Fruit fly (Drosophila melanogaster) whole organism, embryonic: Measurements from ENCODE around the gene CG32751.

Source experiments
- Antp ChIP-seq: fragments of 200-800 bp; sonication (Bioruptor generic); optimal IDR thresholded peaks from 3 replicates; lab custom pipeline; 2016; ENCODE audit warnings: missing biosample characterization, missing genetic modification characterization
- CG10209 ChIP-seq: fragments of 200-800 bp; sonication (Bioruptor generic); optimal IDR thresholded peaks from 3 replicates; lab custom pipeline; 2017; ENCODE audit warnings: missing biosample characterization, mild to moderate bottlenecking, missing genetic modification characterization, missing genetic modification reagents
- CG10654 ChIP-seq: fragments of 200-800 bp; sonication (Bioruptor generic); optimal IDR thresholded peaks from 2 replicates; lab custom pipeline; 2016; ENCODE audit warnings: missing biosample characterization, missing genetic modification characterization
- CG11398 ChIP-seq: fragments of 200-800 bp; sonication (Bioruptor generic); optimal IDR thresholded peaks from 2 replicates; lab custom pipeline; 2016; ENCODE audit warnings: missing biosample characterization, missing genetic modification characterization
- CG12236 ChIP-seq: fragments of 200-800 bp; sonication (Bioruptor generic); optimal IDR thresholded peaks from 2 replicates; lab custom pipeline; 2016; ENCODE audit warnings: missing biosample characterization, missing genetic modification characterization
- CG14667 ChIP-seq: fragments of 200-800 bp; sonication (Bioruptor generic); IDR thresholded peaks from 2 replicates; pipeline ENCODE4 v1.3.6; 2022; ENCODE audit warnings: missing biosample characterization, missing genetic modification characterization
- CG15696 ChIP-seq: fragments of 200-800 bp; sonication (Bioruptor generic); optimal IDR thresholded peaks from 2 replicates; lab custom pipeline; 2019; ENCODE audit warnings: missing biosample characterization, mild to moderate bottlenecking, missing genetic modification characterization, moderate library complexity
- CG1602 ChIP-seq: fragments of 200-800 bp; sonication (Bioruptor generic); optimal IDR thresholded peaks from 3 replicates; lab custom pipeline; 2016; ENCODE audit warnings: missing biosample characterization, missing genetic modification characterization
- CG1647 ChIP-seq: fragments of 200-800 bp; sonication (Bioruptor generic); optimal IDR thresholded peaks from 3 replicates; lab custom pipeline; 2016; ENCODE audit warnings: missing biosample characterization, missing genetic modification characterization
- CG16863 ChIP-seq: fragments of 200-800 bp; sonication (Bioruptor generic); optimal IDR thresholded peaks from 3 replicates; lab custom pipeline; 2016; ENCODE audit warnings: missing biosample characterization, missing genetic modification characterization
- CG17186 ChIP-seq: fragments of 200-800 bp; sonication (Bioruptor generic); optimal IDR thresholded peaks from 3 replicates; lab custom pipeline; 2017; ENCODE audit warnings: missing biosample characterization, missing genetic modification reagents, missing genetic modification characterization
- CG3995 ChIP-seq: fragments of 200-800 bp; sonication (Bioruptor generic); optimal IDR thresholded peaks from 3 replicates; lab custom pipeline; 2016; ENCODE audit warnings: missing biosample characterization, missing genetic modification characterization
- CG4360 ChIP-seq: fragments of 200-800 bp; sonication (Bioruptor generic); IDR thresholded peaks from 2 replicates; pipeline ENCODE4 v1.3.6; 2022; ENCODE audit warnings: missing biosample characterization, missing genetic modification characterization
- CG7928 ChIP-seq: fragments of 200-800 bp; sonication (Bioruptor generic); optimal IDR thresholded peaks from 2 replicates; lab custom pipeline; 2017; ENCODE audit warnings: missing biosample characterization, mild to moderate bottlenecking, missing genetic modification characterization
- CG8359 ChIP-seq: fragments of 200-800 bp; sonication (Bioruptor generic); optimal IDR thresholded peaks from 2 replicates; lab custom pipeline; 2017; ENCODE audit warnings: missing biosample characterization, mild to moderate bottlenecking, missing genetic modification characterization, borderline replicate concordance
- CrebB ChIP-seq: fragments of 200-800 bp; sonication (Bioruptor generic); optimal IDR thresholded peaks from 3 replicates; lab custom pipeline; 2018; ENCODE audit warnings: missing biosample characterization, mild to moderate bottlenecking, missing genetic modification characterization
- D19A ChIP-seq: fragments of 200-800 bp; optimal IDR thresholded peaks from 3 replicates; lab custom pipeline; 2019; ENCODE audit warnings: missing biosample characterization, mild to moderate bottlenecking, missing genetic modification characterization, moderate library complexity
- Dek ChIP-seq: fragments of 200-800 bp; sonication (Bioruptor generic); optimal IDR thresholded peaks from 3 replicates; lab custom pipeline; 2019; ENCODE audit warnings: missing biosample characterization, mild to moderate bottlenecking, missing genetic modification characterization, moderate library complexity
- GATAe ChIP-seq: fragments of 200-800 bp; sonication (Bioruptor generic); conservative IDR thresholded peaks from 2 replicates; pipeline ENCODE4 v1.3.6; 2022; ENCODE audit warnings: missing biosample characterization, missing genetic modification characterization
- Hand ChIP-seq: fragments of 200-800 bp; sonication (Bioruptor generic); optimal IDR thresholded peaks from 2 replicates; lab custom pipeline; 2017; ENCODE audit warnings: mild to moderate bottlenecking, missing biosample characterization, missing genetic modification reagents, missing genetic modification characterization
- HmgD ChIP-seq: fragments of 200-800 bp; sonication (Bioruptor generic); optimal IDR thresholded peaks from 3 replicates; lab custom pipeline; 2016; ENCODE audit warnings: missing biosample characterization, missing genetic modification characterization
- Kr ChIP-seq: fragments of 200-800 bp; sonication (Bioruptor generic); optimal IDR thresholded peaks from 2 replicates; lab custom pipeline; 2017; ENCODE audit warnings: missing biosample characterization, mild to moderate bottlenecking, missing genetic modification characterization
- Meics ChIP-seq: fragments of 200-800 bp; sonication (Bioruptor generic); optimal IDR thresholded peaks from 2 replicates; lab custom pipeline; 2017; ENCODE audit warnings: missing biosample characterization, mild to moderate bottlenecking, missing genetic modification characterization
- NC2α ChIP-seq: fragments of 200-800 bp; sonication (Bioruptor generic); optimal IDR thresholded peaks from 2 replicates; lab custom pipeline; 2016; ENCODE audit warnings: missing biosample characterization, missing genetic modification characterization
- NC2β ChIP-seq: fragments of 200-800 bp; sonication (Bioruptor generic); optimal IDR thresholded peaks from 2 replicates; lab custom pipeline; 2016; ENCODE audit warnings: missing biosample characterization, missing genetic modification characterization
- Nf-YC ChIP-seq: fragments of 200-800 bp; optimal IDR thresholded peaks from 3 replicates; lab custom pipeline; 2019; ENCODE audit warnings: missing biosample characterization, mild to moderate bottlenecking, missing genetic modification characterization, moderate library complexity
- Pdp1 ChIP-seq, 2 experiments: fragments of 200-800 bp; sonication (Bioruptor generic); optimal IDR thresholded peaks; 3 replicates each; lab custom pipeline; 2016; ENCODE audit warnings: missing biosample characterization in 2 of 2, missing genetic modification characterization in 2 of 2, mild to moderate bottlenecking in 1 of 2, moderate library complexity in 1 of 2
- Ptx1 ChIP-seq: fragments of 200-800 bp; sonication (Bioruptor generic); IDR thresholded peaks from 2 replicates; pipeline ENCODE4 v1.3.6; 2022; ENCODE audit warnings: missing biosample characterization, missing genetic modification characterization
- Rx ChIP-seq: fragments of 200-800 bp; sonication (Bioruptor generic); IDR thresholded peaks from 2 replicates; pipeline ENCODE4 v1.3.6; 2022; ENCODE audit warnings: missing biosample characterization, missing genetic modification characterization
- Sry-β ChIP-seq: fragments of 200-800 bp; sonication (Bioruptor generic); optimal IDR thresholded peaks from 2 replicates; lab custom pipeline; 2018; ENCODE audit warnings: missing biosample characterization, mild to moderate bottlenecking, missing genetic modification characterization, moderate library complexity
- YL-1 ChIP-seq: fragments of 200-800 bp; sonication (Bioruptor generic); optimal IDR thresholded peaks from 3 replicates; lab custom pipeline; 2017; ENCODE audit warnings: missing biosample characterization, mild to moderate bottlenecking, missing genetic modification characterization
- ci ChIP-seq: fragments of 200-800 bp; sonication (Bioruptor generic); IDR thresholded peaks from 3 replicates; pipeline ENCODE4 v1.3.6; 2022; ENCODE audit warnings: missing biosample characterization, missing genetic modification characterization
- danr ChIP-seq: fragments of 200-800 bp; sonication (Bioruptor generic); IDR thresholded peaks from 2 replicates; pipeline ENCODE4 v1.3.6; 2022; ENCODE audit warnings: missing biosample characterization, missing genetic modification characterization
- gce ChIP-seq: fragments of 200-800 bp; sonication (Bioruptor generic); IDR thresholded peaks from 3 replicates; pipeline ENCODE4 v1.3.6; 2022; ENCODE audit warnings: missing biosample characterization, missing genetic modification characterization
- grau ChIP-seq: fragments of 200-800 bp; optimal IDR thresholded peaks from 3 replicates; lab custom pipeline; 2019; ENCODE audit warnings: missing biosample characterization, mild to moderate bottlenecking, missing genetic modification characterization, moderate library complexity
- hbn ChIP-seq: fragments of 200-800 bp; sonication (Bioruptor generic); IDR thresholded peaks from 2 replicates; pipeline ENCODE4 v1.3.6; 2022; ENCODE audit warnings: missing biosample characterization, missing genetic modification characterization; ENCODE audit not compliant: partially characterized antibody
- jumu ChIP-seq: fragments of 200-800 bp; sonication (Bioruptor generic); optimal IDR thresholded peaks from 3 replicates; lab custom pipeline; 2016; ENCODE audit warnings: missing biosample characterization, missing genetic modification characterization
- nerfin-1 ChIP-seq: fragments of 200-800 bp; sonication (Bioruptor generic); optimal IDR thresholded peaks from 3 replicates; lab custom pipeline; 2019; ENCODE audit warnings: missing biosample characterization, mild to moderate bottlenecking, missing genetic modification characterization, moderate library complexity
- pan ChIP-seq, 4 experiments: fragments of >200 bp in 3 of 4; fragments of 200-800 bp in 1 of 4; sonication (Bioruptor generic) in 1 of 4; optimal IDR thresholded peaks in 3 of 4; IDR thresholded peaks in 1 of 4; 2 replicates each; pipeline versions ENCODE4 v1.3.6 to Lab custom; 2017 to 2022; ENCODE audit warnings: missing biosample characterization in 2 of 4, missing genetic modification characterization in 2 of 4, mixed read lengths in 1 of 4
- pnt ChIP-seq: fragments of 200-800 bp; sonication (Bioruptor generic); optimal IDR thresholded peaks from 3 replicates; lab custom pipeline; 2016; ENCODE audit warnings: missing biosample characterization, missing genetic modification characterization
- ranshi ChIP-seq: fragments of 200-800 bp; sonication (Bioruptor generic); IDR thresholded peaks from 2 replicates; pipeline ENCODE4 v1.3.6; 2022; ENCODE audit warnings: missing biosample characterization, missing genetic modification characterization
- rib ChIP-seq: fragments of 200-800 bp; sonication (Bioruptor generic); IDR thresholded peaks from 2 replicates; pipeline ENCODE4 v1.3.6; 2022; ENCODE audit warnings: missing biosample characterization, missing genetic modification characterization
- sc ChIP-seq, 3 experiments: fragments of >200 bp in 2 of 3; fragments of 200-800 bp in 1 of 3; sonication (Bioruptor generic) in 1 of 3; optimal IDR thresholded peaks; 2 replicates in 2 of 3; 3 replicates in 1 of 3; lab custom pipeline; 2017; ENCODE audit warnings: mild to moderate bottlenecking in 1 of 3, missing biosample characterization in 1 of 3, missing genetic modification characterization in 1 of 3, missing genetic modification reagents in 1 of 3
- tap ChIP-seq: fragments of 200-800 bp; optimal IDR thresholded peaks from 3 replicates; lab custom pipeline; 2019; ENCODE audit warnings: missing biosample characterization, mild to moderate bottlenecking, missing genetic modification characterization, moderate library complexity
- tna ChIP-seq: fragments of 200-800 bp; sonication (Bioruptor generic); IDR thresholded peaks from 2 replicates; pipeline ENCODE4 v1.3.6; 2022; ENCODE audit warnings: missing biosample characterization, missing genetic modification characterization; ENCODE audit not compliant: partially characterized antibody
- tup ChIP-seq: fragments of 200-800 bp; sonication (Bioruptor generic); optimal IDR thresholded peaks from 2 replicates; lab custom pipeline; 2016; ENCODE audit warnings: missing biosample characterization, mild to moderate bottlenecking, missing genetic modification characterization, moderate library complexity
- zen ChIP-seq: fragments of 200-800 bp; sonication (Bioruptor generic); optimal IDR thresholded peaks from 3 replicates; lab custom pipeline; 2018; ENCODE audit warnings: missing biosample characterization, mild to moderate bottlenecking, missing genetic modification characterization, moderate library complexity

The CG32751 gene

dm6 chrX:6224225-6225190, 26.1 kb upstream of the CG32751 start, which contains the start of gene sqh (continued):
- peak; percentile 74; the same call in 1 of the 2 replicates for TF ChIP-seq CG4360
- peak; percentile 13 for TF ChIP-seq CG16863 (GFP tag; lab: Kevin White, UChicago)
- TF ChIP-seq HmgD (GFP tag; lab: Kevin White, UChicago) = no peak
- peak; percentile 10 for TF ChIP-seq CG3995 (GFP tag; lab: Kevin White, UChicago)
- peak; percentile 83 for TF ChIP-seq CrebB (tag; lab: Kevin White, UChicago)
- peak; percentile 58 for TF ChIP-seq CG1647 (GFP tag; lab: Kevin White, UChicago)
- peak; percentile 47 for TF ChIP-seq tup
- peak; percentile 88 for TF ChIP-seq ci (GFP tag; lab: Robert Waterston, UW)
- peak; percentile 68 for TF ChIP-seq CG1602 (GFP tag; lab: Kevin White, UChicago)
- no peak for TF ChIP-seq sc (optimal IDR thresholded peaks at IDR 0.05; lab: Kevin White, UChicago)
- peak; percentile 72 for TF ChIP-seq sc (GFP tag; optimal IDR thresholded peaks at IDR 0.05; lab: Kevin White, UChicago)
- peak; percentile 99 for TF ChIP-seq grau (tag; lab: Kevin White, UChicago)
- peak; percentile 86 for TF ChIP-seq CG10209 (GFP tag; lab: Kevin White, UChicago)
- TF ChIP-seq Antp (GFP tag; lab: Kevin White, UChicago) = peak; percentile 43
- TF ChIP-seq Sry-β (GFP tag; lab: Kevin White, UChicago) = peak; percentile 28
- TF ChIP-seq CG17186 (GFP tag; lab: Kevin White, UChicago) = peak; percentile 24
- TF ChIP-seq zen (tag; lab: Kevin White, UChicago) = peak; percentile 70
- peak; percentile 83 for TF ChIP-seq GATAe
- peak; percentile 40 to 56 for TF ChIP-seq Pdp1 (GFP tag; optimal IDR thresholded peaks at IDR 0.05; lab: Kevin White, UChicago)
- no peak for TF ChIP-seq hbn (GFP tag; lab: Robert Waterston, UW)
- peak; percentile 82 for TF ChIP-seq danr
- no peak for TF ChIP-seq jumu (GFP tag; lab: Kevin White, UChicago)
- peak; percentile 44 for TF ChIP-seq CG7928 (GFP tag; lab: Kevin White, UChicago)
- TF ChIP-seq Rx (GFP tag; lab: Robert Waterston, UW) = peak; percentile 74
- peak; percentile 84 for TF ChIP-seq CG14667
- TF ChIP-seq pnt (GFP tag; lab: Kevin White, UChicago) = no peak
- peak; percentile 72 for TF ChIP-seq CG10654 (GFP tag; lab: Kevin White, UChicago)
- TF ChIP-seq tna (GFP tag; lab: Robert Waterston, UW) = no peak
- TF ChIP-seq nerfin-1 (tag; lab: Kevin White, UChicago) = peak; percentile 80
- TF ChIP-seq Kr (GFP tag; lab: Kevin White, UChicago) = no peak
- no peak for TF ChIP-seq NC2α (GFP tag; lab: Kevin White, UChicago)
- TF ChIP-seq D19A (tag; lab: Kevin White, UChicago) = peak; percentile 83
- TF ChIP-seq Hand (GFP tag; lab: Kevin White, UChicago) = peak; percentile 86
- TF ChIP-seq Dek = peak; percentile 88
- peak; percentile 77 for TF ChIP-seq tap
- TF ChIP-seq rib (GFP tag; lab: Robert Waterston, UW) = peak; percentile 83; the same call in 1 of the 2 replicates
- peak; percentile 91 for TF ChIP-seq Meics (GFP tag; lab: Kevin White, UChicago)
- no peak for TF ChIP-seq CG12236 (GFP tag; lab: Kevin White, UChicago)
- TF ChIP-seq CG15696 (tag; lab: Kevin White, UChicago) = peak; percentile 76
- no peak for TF ChIP-seq NC2β
- TF ChIP-seq YL-1 (GFP tag; lab: Kevin White, UChicago) = peak; percentile 54
- peak; percentile 83 for TF ChIP-seq ranshi
- TF ChIP-seq pan (optimal IDR thresholded peaks at IDR 0.05; lab: Kevin White, UChicago) = no peak
- TF ChIP-seq pan (GFP tag; optimal IDR thresholded peaks at IDR 0.05 in 1 of 2, IDR thresholded peaks at IDR 0.05 in 1 of 2) = peak in 1 of 2 experiments; percentile 87
- peak; percentile 84 for TF ChIP-seq Nf-YC (tag; lab: Kevin White, UChicago)
- TF ChIP-seq Ptx1 (GFP tag; lab: Robert Waterston, UW) = peak; percentile 94
- TF ChIP-seq CG11398 (GFP tag; lab: Kevin White, UChicago) = no peak
- peak; percentile 79 for TF ChIP-seq CG8359 (GFP tag; lab: Kevin White, UChicago)
- peak; percentile 57; the same call in 2 of the 3 replicates for TF ChIP-seq gce (GFP tag; lab: Robert Waterston, UW)
